Fruit fly (Drosophila melanogaster) whole organism, embryonic: ENCODE results near the gene CG8206.

Source experiments
- Asciz ChIP-seq: fragments of 200-800 bp; sonication (Bioruptor generic); optimal IDR thresholded peaks from 2 replicates; lab custom pipeline; 2017; ENCODE audit warnings: missing biosample characterization, mild to moderate bottlenecking, missing genetic modification characterization, missing genetic modification reagents
- BtbVII ChIP-seq: fragments of 200-800 bp; sonication (Bioruptor generic); optimal IDR thresholded peaks from 3 replicates; lab custom pipeline; 2017; ENCODE audit warnings: missing biosample characterization, mild to moderate bottlenecking, missing genetic modification characterization
- CG10147 ChIP-seq: fragments of 200-800 bp; sonication (Bioruptor generic); optimal IDR thresholded peaks from 2 replicates; lab custom pipeline; 2019; ENCODE audit warnings: missing biosample characterization, mild to moderate bottlenecking, missing genetic modification characterization, moderate library complexity
- CG10267 ChIP-seq: fragments of 200-800 bp; sonication (Bioruptor generic); optimal IDR thresholded peaks from 2 replicates; lab custom pipeline; 2018; ENCODE audit warnings: missing biosample characterization, mild to moderate bottlenecking, missing genetic modification characterization, moderate library complexity
- CG10274 ChIP-seq: fragments of 200-800 bp; sonication (Bioruptor generic); optimal IDR thresholded peaks from 3 replicates; lab custom pipeline; 2017; ENCODE audit warnings: missing biosample characterization, mild to moderate bottlenecking, missing genetic modification characterization
- CG10565 ChIP-seq: fragments of 200-800 bp; sonication (Bioruptor generic); optimal IDR thresholded peaks from 3 replicates; lab custom pipeline; 2016; ENCODE audit warnings: missing biosample characterization, mild to moderate bottlenecking, missing genetic modification characterization
- CG11504 ChIP-seq: fragments of 200-800 bp; sonication (Bioruptor generic); optimal IDR thresholded peaks from 3 replicates; lab custom pipeline; 2019; ENCODE audit warnings: missing biosample characterization, mild to moderate bottlenecking, missing genetic modification characterization, moderate library complexity
- CG12155 ChIP-seq: fragments of 200-800 bp; sonication (Bioruptor generic); optimal IDR thresholded peaks from 3 replicates; lab custom pipeline; 2016; ENCODE audit warnings: missing biosample characterization, missing genetic modification characterization
- CG13624 ChIP-seq: fragments of 200-800 bp; sonication (Bioruptor generic); optimal IDR thresholded peaks from 2 replicates; lab custom pipeline; 2016; ENCODE audit warnings: missing biosample characterization, missing genetic modification characterization
- CG15514 ChIP-seq: fragments of 200-800 bp; sonication (Bioruptor generic); optimal IDR thresholded peaks from 3 replicates; lab custom pipeline; 2017; ENCODE audit warnings: missing biosample characterization, missing genetic modification characterization, mild to moderate bottlenecking, moderate library complexity, missing genetic modification reagents
- CG15601 ChIP-seq: fragments of 200-800 bp; sonication (Bioruptor generic); optimal IDR thresholded peaks from 3 replicates; lab custom pipeline; 2019; ENCODE audit warnings: missing biosample characterization, mild to moderate bottlenecking, missing genetic modification characterization, moderate library complexity
- CG16815 ChIP-seq: fragments of 200-800 bp; sonication (Bioruptor generic); optimal IDR thresholded peaks from 3 replicates; lab custom pipeline; 2017; ENCODE audit warnings: missing biosample characterization, mild to moderate bottlenecking, missing genetic modification characterization
- CG17385 ChIP-seq: fragments of 200-800 bp; sonication (Bioruptor generic); optimal IDR thresholded peaks from 3 replicates; lab custom pipeline; 2018; ENCODE audit warnings: missing biosample characterization, mild to moderate bottlenecking, missing genetic modification characterization
- CG2116 ChIP-seq: fragments of 200-800 bp; sonication (Bioruptor generic); optimal IDR thresholded peaks from 3 replicates; lab custom pipeline; 2018; ENCODE audit warnings: missing biosample characterization, mild to moderate bottlenecking, missing genetic modification characterization
- CG2712 ChIP-seq: fragments of 200-800 bp; optimal IDR thresholded peaks from 3 replicates; lab custom pipeline; 2019; ENCODE audit warnings: missing biosample characterization, mild to moderate bottlenecking, missing genetic modification characterization, moderate library complexity
- CG3065 ChIP-seq: fragments of 200-800 bp; sonication (Bioruptor generic); optimal IDR thresholded peaks from 2 replicates; lab custom pipeline; 2016; ENCODE audit warnings: missing biosample characterization, missing genetic modification characterization
- CG3407 ChIP-seq: fragments of 200-800 bp; sonication (Bioruptor generic); optimal IDR thresholded peaks from 2 replicates; lab custom pipeline; 2018; ENCODE audit warnings: missing biosample characterization, mild to moderate bottlenecking, missing genetic modification characterization
- CG3847 ChIP-seq: fragments of 200-800 bp; sonication (Bioruptor generic); IDR thresholded peaks from 2 replicates; pipeline ENCODE4 v1.3.6; 2022; ENCODE audit warnings: missing biosample characterization, missing genetic modification characterization
- CG6765 ChIP-seq: fragments of 200-800 bp; sonication (Bioruptor generic); optimal IDR thresholded peaks from 3 replicates; lab custom pipeline; 2017; ENCODE audit warnings: missing biosample characterization, mild to moderate bottlenecking, missing genetic modification characterization
- CG7271 ChIP-seq: fragments of 200-800 bp; sonication (Bioruptor generic); optimal IDR thresholded peaks from 2 replicates; lab custom pipeline; 2018; ENCODE audit warnings: missing biosample characterization, mild to moderate bottlenecking, missing genetic modification characterization, moderate library complexity
- CG7556 ChIP-seq: fragments of 200-800 bp; sonication (Bioruptor generic); optimal IDR thresholded peaks from 2 replicates; lab custom pipeline; 2017; ENCODE audit warnings: missing biosample characterization, mild to moderate bottlenecking, missing genetic modification characterization
- CG8765 ChIP-seq: fragments of 200-800 bp; sonication (Bioruptor generic); IDR thresholded peaks from 2 replicates; pipeline ENCODE4 v1.3.6; 2022; ENCODE audit warnings: missing biosample characterization, missing genetic modification characterization
- CG9215 ChIP-seq: fragments of 200-800 bp; sonication (Bioruptor generic); IDR thresholded peaks from 2 replicates; pipeline ENCODE4 v1.3.6; 2022; ENCODE audit warnings: missing biosample characterization, missing genetic modification characterization
- Chrac-16 ChIP-seq: fragments of 200-800 bp; sonication (Bioruptor generic); optimal IDR thresholded peaks from 3 replicates; lab custom pipeline; 2016; ENCODE audit warnings: missing biosample characterization, missing genetic modification characterization
- Dek ChIP-seq: fragments of 200-800 bp; sonication (Bioruptor generic); optimal IDR thresholded peaks from 3 replicates; lab custom pipeline; 2019; ENCODE audit warnings: missing biosample characterization, mild to moderate bottlenecking, missing genetic modification characterization, moderate library complexity
- Doc2 ChIP-seq: fragments of 200-800 bp; sonication (Bioruptor generic); IDR thresholded peaks from 2 replicates; pipeline ENCODE4 v1.3.6; 2022; ENCODE audit warnings: missing biosample characterization, missing genetic modification characterization
- ERR ChIP-seq: fragments of 200-800 bp; sonication (Bioruptor generic); optimal IDR thresholded peaks from 2 replicates; lab custom pipeline; 2016; ENCODE audit warnings: missing biosample characterization, missing genetic modification characterization
- Ets65A ChIP-seq: fragments of 200-800 bp; sonication (Bioruptor generic); peaks from one replicate; lab custom pipeline; 2016; ENCODE audit warnings: missing biosample characterization, missing genetic modification characterization
- Ets97D ChIP-seq: fragments of 200-800 bp; sonication (Bioruptor generic); optimal IDR thresholded peaks from 3 replicates; lab custom pipeline; 2016; ENCODE audit warnings: missing biosample characterization, missing genetic modification characterization
- Fer2 ChIP-seq: fragments of 200-800 bp; sonication (Bioruptor generic); optimal IDR thresholded peaks from 2 replicates; lab custom pipeline; 2018; ENCODE audit warnings: missing biosample characterization, mild to moderate bottlenecking, missing genetic modification characterization, moderate library complexity
- Fer3 ChIP-seq: fragments of 200-800 bp; sonication (Bioruptor generic); optimal IDR thresholded peaks from 2 replicates; lab custom pipeline; 2018; ENCODE audit warnings: missing biosample characterization, mild to moderate bottlenecking, missing genetic modification characterization, moderate library complexity
- Hand ChIP-seq: fragments of 200-800 bp; sonication (Bioruptor generic); optimal IDR thresholded peaks from 2 replicates; lab custom pipeline; 2017; ENCODE audit warnings: mild to moderate bottlenecking, missing biosample characterization, missing genetic modification reagents, missing genetic modification characterization
- Hey ChIP-seq: fragments of 200-800 bp; sonication (Bioruptor generic); optimal IDR thresholded peaks from 3 replicates; lab custom pipeline; 2018; ENCODE audit warnings: missing biosample characterization, mild to moderate bottlenecking, missing genetic modification characterization
- MBD-R2 ChIP-seq: fragments of 200-800 bp; sonication (Bioruptor generic); IDR thresholded peaks from 2 replicates; pipeline ENCODE4 v1.3.6; 2022; ENCODE audit warnings: missing biosample characterization, missing genetic modification characterization
- MTF-1 ChIP-seq: fragments of 200-800 bp; sonication (Bioruptor generic); optimal IDR thresholded peaks from 2 replicates; lab custom pipeline; 2018; ENCODE audit warnings: missing biosample characterization, mild to moderate bottlenecking, missing genetic modification characterization, borderline replicate concordance
- Max ChIP-seq: fragments of 200-800 bp; sonication (Bioruptor generic); optimal IDR thresholded peaks from 2 replicates; lab custom pipeline; 2016; ENCODE audit warnings: missing biosample characterization, mild to moderate bottlenecking, missing genetic modification characterization
- Myb ChIP-seq: fragments of 200-800 bp; sonication (Bioruptor generic); optimal IDR thresholded peaks from 2 replicates; lab custom pipeline; 2016; ENCODE audit warnings: missing biosample characterization, missing genetic modification characterization
- Rfx ChIP-seq: fragments of 200-800 bp; sonication (Bioruptor generic); IDR thresholded peaks from 2 replicates; pipeline ENCODE4 v1.3.6; 2022; ENCODE audit warnings: missing biosample characterization, missing genetic modification characterization
- Ssrp ChIP-seq: fragments of 200-800 bp; sonication (Bioruptor generic); optimal IDR thresholded peaks from 2 replicates; lab custom pipeline; 2018; ENCODE audit warnings: missing biosample characterization, mild to moderate bottlenecking, missing genetic modification characterization, moderate library complexity
- bowl ChIP-seq: fragments of 200-800 bp; sonication (Bioruptor generic); IDR thresholded peaks from 2 replicates; pipeline ENCODE4 v1.3.6; 2022; ENCODE audit warnings: missing biosample characterization, missing genetic modification characterization
- cato ChIP-seq: fragments of 200-800 bp; sonication (Bioruptor generic); optimal IDR thresholded peaks from 2 replicates; lab custom pipeline; 2016; ENCODE audit warnings: missing biosample characterization, missing genetic modification characterization, borderline replicate concordance
- dysf ChIP-seq: fragments of 200-800 bp; sonication (Bioruptor generic); IDR thresholded peaks from 3 replicates; pipeline ENCODE4 v1.3.6; 2022; ENCODE audit warnings: missing biosample characterization, missing genetic modification characterization
- grn ChIP-seq: fragments of 200-800 bp; sonication (Bioruptor generic); optimal IDR thresholded peaks from 3 replicates; lab custom pipeline; 2017; ENCODE audit warnings: missing biosample characterization, missing genetic modification characterization
- lmd ChIP-seq: fragments of 200-800 bp; sonication (Bioruptor generic); IDR thresholded peaks from 2 replicates; pipeline ENCODE4 v1.3.6; 2022; ENCODE audit warnings: missing biosample characterization, missing genetic modification characterization
- nerfin-1 ChIP-seq: fragments of 200-800 bp; sonication (Bioruptor generic); optimal IDR thresholded peaks from 3 replicates; lab custom pipeline; 2019; ENCODE audit warnings: missing biosample characterization, mild to moderate bottlenecking, missing genetic modification characterization, moderate library complexity
- pb ChIP-seq: fragments of 200-800 bp; sonication (Bioruptor generic); optimal IDR thresholded peaks from 3 replicates; lab custom pipeline; 2016; ENCODE audit warnings: missing biosample characterization, missing genetic modification characterization
- pita ChIP-seq: fragments of 200-800 bp; sonication (Bioruptor generic); optimal IDR thresholded peaks from 2 replicates; lab custom pipeline; 2017; ENCODE audit warnings: missing biosample characterization, mild to moderate bottlenecking, missing genetic modification characterization
- tgo ChIP-seq: fragments of 200-800 bp; sonication (Bioruptor generic); IDR thresholded peaks from 3 replicates; pipeline ENCODE4 v1.3.6; 2022; ENCODE audit warnings: missing biosample characterization, missing genetic modification characterization
- toy ChIP-seq: fragments of 200-800 bp; sonication (Bioruptor generic); IDR thresholded peaks from 2 replicates; pipeline ENCODE4 v1.3.6; 2022; ENCODE audit warnings: missing biosample characterization, missing genetic modification characterization
- tx ChIP-seq: fragments of 200-800 bp; sonication (Bioruptor generic); optimal IDR thresholded peaks from 2 replicates; lab custom pipeline; 2016; ENCODE audit warnings: missing biosample characterization, missing genetic modification characterization
- usp ChIP-seq: fragments of >200 bp; optimal IDR thresholded peaks from 2 replicates; lab custom pipeline; 2017; ENCODE audit warnings: missing biosample characterization, missing genetic modification characterization

Gene CG8206

DNA sequence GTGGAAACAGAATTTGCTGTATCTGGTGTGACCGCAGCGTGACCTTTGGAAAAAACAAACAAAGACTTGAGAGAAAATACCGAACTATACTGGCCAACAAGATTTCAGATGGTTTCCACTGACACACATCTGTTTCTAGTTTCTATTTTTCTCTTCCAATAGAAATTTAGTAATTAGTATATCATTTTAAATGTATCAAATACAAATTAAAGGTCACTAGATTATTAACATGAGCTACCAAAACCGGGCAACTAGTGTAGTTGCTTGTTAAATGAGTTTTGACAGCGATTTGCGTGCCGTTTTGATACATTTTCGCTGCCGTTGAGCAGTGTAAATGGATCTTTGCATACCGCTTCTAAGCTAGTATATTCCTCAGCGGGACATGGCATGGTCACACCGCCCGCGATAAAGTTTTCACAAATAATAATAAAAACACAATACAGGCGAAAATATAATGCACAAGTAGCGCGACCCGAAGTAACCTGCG, 35.3 kb upstream of the CG8206 start, which contains the start of the genes Pis and Hap40 (continued):
- peak; percentile 47 for TF ChIP-seq CG15514
- TF ChIP-seq CG11504 (tag; lab: Kevin White, UChicago), result peak; percentile 81
- TF ChIP-seq CG10565 (GFP tag; lab: Kevin White, UChicago), result no peak
- TF ChIP-seq tgo (GFP tag; lab: Robert Waterston, UW), result peak; percentile 78
- TF ChIP-seq Asciz (GFP tag; lab: Kevin White, UChicago), result no peak
- TF ChIP-seq CG3847, result peak; percentile 81
- TF ChIP-seq BtbVII (GFP tag; lab: Kevin White, UChicago), result no peak
- no peak for TF ChIP-seq toy (GFP tag; lab: Robert Waterston, UW)
- peak; percentile 46 for TF ChIP-seq cato
- TF ChIP-seq CG6765 (GFP tag; lab: Kevin White, UChicago), result no peak
- no peak for TF ChIP-seq ERR (GFP tag; lab: Kevin White, UChicago)
- no peak for TF ChIP-seq pb (GFP tag; lab: Kevin White, UChicago)
- TF ChIP-seq CG17385 (GFP tag; lab: Kevin White, UChicago), result peak; percentile 48
- TF ChIP-seq tx (GFP tag; lab: Kevin White, UChicago), result peak; percentile 43
- peak; percentile 72 for TF ChIP-seq CG16815
- no peak for TF ChIP-seq grn (GFP tag; lab: Kevin White, UChicago)
- TF ChIP-seq CG10267 (tag; lab: Kevin White, UChicago), result peak; percentile 69
- peak; percentile 66 for TF ChIP-seq CG10147
- no peak for TF ChIP-seq Doc2
- no peak for TF ChIP-seq CG10274
- peak; percentile 74 for TF ChIP-seq Chrac-16 (GFP tag; lab: Kevin White, UChicago)
- no peak for TF ChIP-seq CG7271
- peak; percentile 77 for TF ChIP-seq CG2712 (tag; lab: Kevin White, UChicago)
- peak; percentile 49 for TF ChIP-seq CG2116 (GFP tag; lab: Kevin White, UChicago)
- TF ChIP-seq CG15601 (tag; lab: Kevin White, UChicago), result peak; percentile 90
- peak; percentile 47 for TF ChIP-seq CG7556 (GFP tag; lab: Kevin White, UChicago)
- TF ChIP-seq lmd (GFP tag; lab: Robert Waterston, UW), result peak; percentile 86
- peak; percentile 63 for TF ChIP-seq Max (GFP tag; lab: Kevin White, UChicago)
- peak; percentile 71 for TF ChIP-seq CG12155 (GFP tag; lab: Kevin White, UChicago)
- peak; percentile 84 for TF ChIP-seq dysf (GFP tag; lab: Robert Waterston, UW)
- TF ChIP-seq Dek (tag; lab: Kevin White, UChicago), result peak; percentile 70
- no peak for TF ChIP-seq CG8765 (GFP tag; lab: Robert Waterston, UW)
- peak; percentile 85 for TF ChIP-seq Rfx (GFP tag; lab: Robert Waterston, UW)
- TF ChIP-seq CG9215 (GFP tag; lab: Robert Waterston, UW), result peak; percentile 82
- TF ChIP-seq Fer2 (tag; lab: Kevin White, UChicago), result peak; percentile 64
- TF ChIP-seq Ets65A, result peak; percentile 95
- TF ChIP-seq MBD-R2 (GFP tag; lab: Robert Waterston, UW), result peak; percentile 48; the same call in 1 of the 2 replicates
- TF ChIP-seq Ssrp (tag; lab: Kevin White, UChicago), result peak; percentile 78
- peak; percentile 54 for TF ChIP-seq nerfin-1 (tag; lab: Kevin White, UChicago)
- no peak for TF ChIP-seq pita (GFP tag; lab: Kevin White, UChicago)
- TF ChIP-seq bowl, result no peak
- TF ChIP-seq Ets97D (GFP tag; lab: Kevin White, UChicago), result peak; percentile 44
- TF ChIP-seq CG3065 (GFP tag; lab: Kevin White, UChicago), result peak; percentile 17
- peak; percentile 66 for TF ChIP-seq Fer3 (tag; lab: Kevin White, UChicago)
- no peak for TF ChIP-seq CG13624 (GFP tag; lab: Kevin White, UChicago)
- no peak for TF ChIP-seq Hey (tag; lab: Kevin White, UChicago)
- no peak for TF ChIP-seq CG3407 (GFP tag; lab: Kevin White, UChicago)
- TF ChIP-seq MTF-1, result no peak
- peak; percentile 18 for TF ChIP-seq Myb
- TF ChIP-seq Hand (GFP tag; lab: Kevin White, UChicago), result no peak
- TF ChIP-seq usp (GFP tag; lab: Kevin White, UChicago), result no peak
